Worm (Caenorhabditis elegans) whole organism, L4 larva: Measurements from ENCODE around the gene cyp-13A2.

Experiments
- D1046.2 ChIP-seq: fragments of 200-800 bp; sonication (Bioruptor generic); IDR thresholded peaks from 2 replicates; pipeline ENCODE4 v1.3.6; 2022; ENCODE audit warnings: missing genetic modification characterization, missing compliant biosample characterization
- F37D6.2 ChIP-seq: sonication (generic microtip); optimal IDR thresholded peaks from 2 replicates; lab custom pipeline; 2016; ENCODE audit warnings: mild to moderate bottlenecking, missing genetic modification characterization, missing compliant biosample characterization
- F44E2.7 ChIP-seq: fragments of 200-800 bp; sonication (Bioruptor generic); IDR thresholded peaks from 2 replicates; pipeline ENCODE4 v2.1.2; 2022; ENCODE audit warnings: missing genetic modification characterization, missing compliant biosample characterization
- R02D3.7 ChIP-seq: fragments of 150-350 bp; sonication (generic microtip); optimal IDR thresholded peaks from 3 replicates; lab custom pipeline; 2014; ENCODE audit warnings: missing biosample characterization, missing genetic modification characterization
- T26A8.4 ChIP-seq: fragments of 200-800 bp; sonication (Bioruptor generic); IDR thresholded peaks from 2 replicates; pipeline ENCODE4 v1.3.6; 2022; ENCODE audit warnings: missing genetic modification characterization, missing compliant biosample characterization
- ZK546.5 ChIP-seq, 2 experiments: sonication (generic microtip); optimal IDR thresholded peaks; 2 replicates each; lab custom pipeline; 2017; ENCODE audit warnings: missing biosample characterization in 2 of 2, missing genetic modification characterization in 2 of 2
- ama-1 ChIP-seq: fragments of 150-350 bp; optimal IDR thresholded peaks from 2 replicates; lab custom pipeline; 2014; ENCODE audit warnings: inconsistent platforms, mixed read lengths
- ceh-20 ChIP-seq: fragments of 200-800 bp; sonication (Bioruptor generic); IDR thresholded peaks from 2 replicates; pipeline ENCODE4 v1.3.6; 2022; ENCODE audit warnings: missing genetic modification reagents, missing genetic modification characterization, missing compliant biosample characterization
- ceh-62 ChIP-seq: sonication (generic microtip); optimal IDR thresholded peaks from 2 replicates; lab custom pipeline; 2017; ENCODE audit warnings: missing biosample characterization, missing genetic modification characterization
- cey-2 ChIP-seq: sonication (generic microtip); optimal IDR thresholded peaks from 3 replicates; lab custom pipeline; 2017; ENCODE audit warnings: missing genetic modification characterization, mild to moderate bottlenecking, missing compliant biosample characterization, antibody characterized with exemption, borderline replicate concordance; ENCODE audit not compliant: insufficient read depth
- daf-16 ChIP-seq, 3 experiments: sonication (generic microtip); optimal IDR thresholded peaks; 2 replicates each; lab custom pipeline; 2016 to 2017; ENCODE audit warnings: missing genetic modification characterization in 3 of 3, missing genetic modification reagents in 3 of 3, mild to moderate bottlenecking in 2 of 3, missing compliant biosample characterization in 2 of 3, missing biosample characterization in 1 of 3, moderate library complexity in 1 of 3
- dmd-6 ChIP-seq: fragments of 200-800 bp; sonication (Bioruptor generic); IDR thresholded peaks from 2 replicates; pipeline ENCODE4 v1.3.6; 2022; ENCODE audit warnings: missing genetic modification reagents, missing genetic modification characterization, missing compliant biosample characterization
- dmd-8 ChIP-seq: fragments of 200-800 bp; sonication (Bioruptor generic); IDR thresholded peaks from 2 replicates; pipeline ENCODE4 v1.3.6; 2022; ENCODE audit warnings: missing genetic modification characterization, missing compliant biosample characterization
- dpl-1 ChIP-seq: fragments of 150-350 bp; optimal IDR thresholded peaks from 2 replicates; lab custom pipeline; 2014; ENCODE audit warnings: missing biosample characterization, missing genetic modification reagents, missing genetic modification characterization
- fkh-10 ChIP-seq: fragments of 150-350 bp; optimal IDR thresholded peaks from 2 replicates; lab custom pipeline; 2014; ENCODE audit warnings: missing biosample characterization, missing genetic modification reagents, missing genetic modification characterization
- hif-1 ChIP-seq, 2 experiments: sonication (generic microtip); optimal IDR thresholded peaks; 2 replicates each; lab custom pipeline; 2016 to 2017; ENCODE audit warnings: missing compliant biosample characterization in 2 of 2, missing genetic modification characterization in 2 of 2, missing genetic modification reagents in 2 of 2, missing genotype in 2 of 2, mild to moderate bottlenecking in 1 of 2
- hlh-11 ChIP-seq: fragments of 200-800 bp; sonication (Bioruptor generic); optimal IDR thresholded peaks from 2 replicates; lab custom pipeline; 2018; ENCODE audit warnings: mild to moderate bottlenecking, missing genetic modification characterization, missing compliant biosample characterization
- hlh-30 ChIP-seq: sonication (generic microtip); optimal IDR thresholded peaks from 2 replicates; lab custom pipeline; 2017; ENCODE audit warnings: antibody characterized with exemption, mild to moderate bottlenecking, missing genetic modification characterization, missing compliant biosample characterization; ENCODE audit not compliant: insufficient read depth
- hmg-1.1 ChIP-seq: fragments of 200-800 bp; sonication (Bioruptor generic); IDR thresholded peaks from 2 replicates; pipeline ENCODE4 v1.3.6; 2022; ENCODE audit warnings: missing genetic modification reagents, missing genetic modification characterization, missing compliant biosample characterization
- jun-1 ChIP-seq: fragments of 150-350 bp; optimal IDR thresholded peaks from 2 replicates; lab custom pipeline; 2014; ENCODE audit warnings: missing biosample characterization, missing genetic modification reagents, missing genetic modification characterization
- lin-1 ChIP-seq: fragments of 200-800 bp; sonication (Bioruptor generic); IDR thresholded peaks from 2 replicates; pipeline ENCODE4 v1.3.6; 2022; ENCODE audit warnings: missing genetic modification reagents, missing genetic modification characterization, missing compliant biosample characterization
- lin-13 ChIP-seq: fragments of 150-350 bp; optimal IDR thresholded peaks from 2 replicates; lab custom pipeline; 2014; ENCODE audit warnings: missing biosample characterization, missing genetic modification reagents, missing genetic modification characterization
- lin-38 ChIP-seq: fragments of 200-800 bp; sonication (Bioruptor generic); IDR thresholded peaks from 2 replicates; pipeline ENCODE4 v1.3.6; 2022; ENCODE audit warnings: missing genetic modification reagents, missing genetic modification characterization, missing compliant biosample characterization
- lsy-2 ChIP-seq, 2 experiments: fragments of 150-350 bp in 1 of 2; sonication (generic microtip) in 1 of 2; optimal IDR thresholded peaks; 2 replicates each; lab custom pipeline; 2014 to 2017; ENCODE audit warnings: missing biosample characterization in 2 of 2, missing genetic modification characterization in 2 of 2
- madf-9 ChIP-seq: fragments of 200-800 bp; sonication (Bioruptor generic); conservative IDR thresholded peaks from 2 replicates; pipeline ENCODE4 v1.3.6; 2022; ENCODE audit warnings: missing genetic modification reagents, missing genetic modification characterization, missing compliant biosample characterization
- mep-1 ChIP-seq: fragments of 150-350 bp; sonication (generic microtip); optimal IDR thresholded peaks from 3 replicates; lab custom pipeline; 2014; ENCODE audit warnings: missing biosample characterization, missing genetic modification characterization
- mes-2 ChIP-seq: sonication (generic microtip); optimal IDR thresholded peaks from 2 replicates; lab custom pipeline; 2016; ENCODE audit warnings: missing genotype, mild to moderate bottlenecking, missing genetic modification characterization, missing compliant biosample characterization; ENCODE audit not compliant: poor library complexity, severe bottlenecking
- mxl-3 ChIP-seq: fragments of 200-800 bp; sonication (Bioruptor generic); optimal IDR thresholded peaks from 2 replicates; lab custom pipeline; 2018; ENCODE audit warnings: mild to moderate bottlenecking, missing genetic modification characterization, missing compliant biosample characterization
- nhr-25 ChIP-seq: sonication (generic microtip); optimal IDR thresholded peaks from 2 replicates; lab custom pipeline; 2017; ENCODE audit warnings: missing genetic modification characterization, mild to moderate bottlenecking, missing compliant biosample characterization, antibody characterized with exemption, moderate library complexity, borderline replicate concordance; ENCODE audit not compliant: insufficient read depth
- nhr-28 ChIP-seq: fragments of 150-350 bp; optimal IDR thresholded peaks from 2 replicates; lab custom pipeline; 2014; ENCODE audit warnings: missing biosample characterization, missing genetic modification characterization
- nhr-6 ChIP-seq: fragments of 150-350 bp; optimal IDR thresholded peaks from 2 replicates; lab custom pipeline; 2014; ENCODE audit warnings: missing biosample characterization, missing genetic modification characterization
- nhr-77 ChIP-seq: fragments of 150-350 bp; optimal IDR thresholded peaks from 2 replicates; lab custom pipeline; 2014; ENCODE audit warnings: missing biosample characterization, missing genetic modification characterization
- pha-4 ChIP-seq, 2 experiments: fragments of 150-350 bp in 1 of 2; fragments of 200-800 bp in 1 of 2; sonication (Bioruptor generic) in 1 of 2; IDR thresholded peaks in 1 of 2; optimal IDR thresholded peaks in 1 of 2; 2 replicates each; pipeline versions ENCODE4 v1.3.6 to Lab custom; 2014 to 2022; ENCODE audit warnings: missing genetic modification characterization in 2 of 2, missing genetic modification reagents in 2 of 2, missing biosample characterization in 1 of 2, missing compliant biosample characterization in 1 of 2
- php-3 ChIP-seq: fragments of 200-800 bp; sonication (Bioruptor generic); IDR thresholded peaks from 2 replicates; pipeline ENCODE4 v1.3.6; 2022; ENCODE audit warnings: missing genetic modification reagents, missing genetic modification characterization, missing compliant biosample characterization
- rbr-2 ChIP-seq: sonication (generic microtip); optimal IDR thresholded peaks from 2 replicates; lab custom pipeline; 2016; ENCODE audit warnings: missing genotype, missing genetic modification characterization, missing compliant biosample characterization
- saeg-2 ChIP-seq: fragments of 200-800 bp; sonication (Bioruptor generic); IDR thresholded peaks from 2 replicates; pipeline ENCODE4 v1.3.6; 2022; ENCODE audit warnings: missing genetic modification reagents, missing genetic modification characterization, missing compliant biosample characterization
- spr-1 ChIP-seq: sonication (generic microtip); optimal IDR thresholded peaks from 2 replicates; lab custom pipeline; 2016; ENCODE audit warnings: mild to moderate bottlenecking, missing genetic modification characterization, missing compliant biosample characterization
- tra-1 ChIP-seq: fragments of 200-800 bp; sonication (Bioruptor generic); IDR thresholded peaks from 2 replicates; pipeline ENCODE4 v1.3.6; 2022; ENCODE audit warnings: missing genetic modification reagents, missing genetic modification characterization, missing compliant biosample characterization
- unc-130 ChIP-seq: sonication (generic microtip); optimal IDR thresholded peaks from 2 replicates; lab custom pipeline; 2016; ENCODE audit warnings: missing genetic modification reagents, missing genetic modification characterization, missing compliant biosample characterization
- unc-62 ChIP-seq, 3 experiments: fragments of 150-350 bp in 1 of 3; sonication (generic microtip); optimal IDR thresholded peaks in 2 of 3; peaks in 1 of 3; 1 replicate in 1 of 3; 2 replicates in 2 of 3; lab custom pipeline; 2014 to 2017; ENCODE audit warnings: missing biosample characterization in 3 of 3, missing genetic modification characterization in 3 of 3, missing genetic modification reagents in 3 of 3, missing genotype in 1 of 3
- zfp-2 ChIP-seq: sonication (generic microtip); optimal IDR thresholded peaks from 2 replicates; lab custom pipeline; 2016; ENCODE audit warnings: mild to moderate bottlenecking, missing genetic modification characterization, missing compliant biosample characterization
- zfp-3 ChIP-seq: fragments of 200-800 bp; sonication (Bioruptor generic); conservative IDR thresholded peaks from 2 replicates; pipeline ENCODE4 v1.3.6; 2022; ENCODE audit warnings: missing genetic modification reagents, missing genetic modification characterization, missing compliant biosample characterization
- zip-11 ChIP-seq: fragments of 200-800 bp; sonication (Bioruptor generic); IDR thresholded peaks from 2 replicates; pipeline ENCODE4 v1.3.6; 2022; ENCODE audit warnings: missing genetic modification characterization, missing compliant biosample characterization
- zip-2 ChIP-seq: fragments of 150-350 bp; optimal IDR thresholded peaks from 2 replicates; lab custom pipeline; 2014; ENCODE audit warnings: missing biosample characterization, missing genetic modification characterization
- ztf-11 ChIP-seq: fragments of 150-350 bp; optimal IDR thresholded peaks from 2 replicates; lab custom pipeline; 2014; ENCODE audit warnings: missing biosample characterization, missing genetic modification characterization
- ztf-7 ChIP-seq: fragments of 150-350 bp; optimal IDR thresholded peaks from 2 replicates; lab custom pipeline; 2014; ENCODE audit warnings: missing biosample characterization, missing genetic modification characterization

The cyp-13A2 gene

ce11 chrII:9752278-9752677 lies 35.2 kb downstream of the cyp-13A2 start (continued):
- no peak for TF ChIP-seq spr-1 (tag; lab: Kevin White, UChicago)
- TF ChIP-seq dpl-1 = no peak
- no peak for TF ChIP-seq R02D3.7
- no peak for TF ChIP-seq nhr-6 (tag; lab: Kevin White, UChicago)
- no peak for TF ChIP-seq madf-9 (GFP tag; lab: Robert Waterston, UW)
- no peak for TF ChIP-seq zfp-2 (tag; lab: Kevin White, UChicago)

ce11 chrII:9746069-9746468 lies 41.4 kb downstream of the cyp-13A2 start, which contains the start of the genes Y53C12B.1 and nos-3:
Gene Y53C12B.1, minus strand, starts transcription at chrII:9746078.
Gene nos-3, plus strand, starts transcription at chrII:9746316.
- no peak for TF ChIP-seq mxl-3
- peak; percentile 20 for TF ChIP-seq ztf-7 (tag; lab: Kevin White, UChicago)
- peak; percentile 54 for TF ChIP-seq lin-38 (GFP tag; lab: Robert Waterston, UW)
- peak; percentile 92 for TF ChIP-seq mes-2 (tag; lab: Kevin White, UChicago)
- no peak for TF ChIP-seq F44E2.7 (GFP tag; lab: Robert Waterston, UW)
- TF ChIP-seq unc-62 (GFP tag; optimal IDR thresholded peaks at IDR 0.05 in 1 of 2; lab: Kevin White, UChicago) = peak in 1 of 2 experiments; percentile 88
- TF ChIP-seq unc-62 (tag; optimal IDR thresholded peaks at IDR 0.05; lab: Kevin White, UChicago) = no peak
- TF ChIP-seq php-3 (GFP tag; lab: Robert Waterston, UW) = 0 out of 2 replicates have a peak, but pooled peaks have one; percentile 16
- TF ChIP-seq dmd-8 (GFP tag; lab: Robert Waterston, UW) = no peak
- TF ChIP-seq D1046.2 = peak; percentile 97
- no peak for TF ChIP-seq zfp-3
- TF ChIP-seq hlh-11 = peak; percentile 62
- TF ChIP-seq ceh-62 (tag; lab: Kevin White, UChicago) = no peak
- peak; percentile 41 for TF ChIP-seq dmd-6 (GFP tag; lab: Robert Waterston, UW)
- TF ChIP-seq nhr-6 (tag; lab: Kevin White, UChicago) = peak; percentile 68
- peak; percentile 45 for TF ChIP-seq rbr-2 (tag; lab: Kevin White, UChicago)
- peak; percentile 5 for TF ChIP-seq unc-130 (GFP tag; lab: Kevin White, UChicago)
- TF ChIP-seq F37D6.2 = no peak
- no peak for TF ChIP-seq zip-2 (tag; lab: Kevin White, UChicago)
- peak; percentile 12; the same call in 1 of the 2 replicates for TF ChIP-seq T26A8.4 (GFP tag; lab: Robert Waterston, UW)
- no peak for TF ChIP-seq jun-1 (tag; lab: Kevin White, UChicago)
- peak; percentile 80 for TF ChIP-seq mep-1
- peak; percentile 88 for TF ChIP-seq R02D3.7
- TF ChIP-seq daf-16 (GFP tag; optimal IDR thresholded peaks at IDR 0.05; lab: Kevin White, UChicago) = no peak
- peak; percentile 51 for TF ChIP-seq daf-16 (tag; optimal IDR thresholded peaks at IDR 0.05; lab: Kevin White, UChicago)
- TF ChIP-seq hmg-1.1 = peak; percentile 56
- no peak for TF ChIP-seq zip-11 (GFP tag; lab: Robert Waterston, UW)
- TF ChIP-seq ZK546.5 (tag; optimal IDR thresholded peaks at IDR 0.05; lab: Kevin White, UChicago) = no peak
- no peak for TF ChIP-seq lin-1 (GFP tag; lab: Robert Waterston, UW)
- TF ChIP-seq dpl-1 = peak; percentile 80
- no peak for TF ChIP-seq pha-4 (GFP tag; IDR thresholded peaks at IDR 0.05; lab: Robert Waterston, UW)
- peak; percentile 79 for TF ChIP-seq pha-4 (tag; optimal IDR thresholded peaks at IDR 0.05; lab: Kevin White, UChicago)
- TF ChIP-seq fkh-10 (GFP tag; lab: Kevin White, UChicago) = peak; percentile 24
- peak; percentile 85 for TF ChIP-seq nhr-25 (tag; lab: Kevin White, UChicago)
- TF ChIP-seq nhr-28 (tag; lab: Kevin White, UChicago) = peak; percentile 55
- TF ChIP-seq nhr-77 = peak; percentile 59
- 0 out of 2 replicates have a peak, but pooled peaks have one; percentile 13 for TF ChIP-seq ceh-20
- TF ChIP-seq hif-1 (tag; optimal IDR thresholded peaks at IDR 0.05; lab: Kevin White, UChicago) = peak in 1 of 2 experiments; percentile 45
- TF ChIP-seq ztf-11 (tag; lab: Kevin White, UChicago) = no peak
- TF ChIP-seq tra-1 (GFP tag; lab: Robert Waterston, UW) = 0 out of 2 replicates have a peak, but pooled peaks have one; percentile 34
- peak; percentile 95 to 99 for TF ChIP-seq lsy-2 (tag; optimal IDR thresholded peaks at IDR 0.05; lab: Kevin White, UChicago)
- TF ChIP-seq hlh-30 (tag; lab: Kevin White, UChicago) = peak; percentile 76
- TF ChIP-seq cey-2 (tag; lab: Kevin White, UChicago) = no peak
- TF ChIP-seq ama-1 (lab: Kevin White, UChicago) = peak; percentile 54
- TF ChIP-seq lin-13 (GFP tag; lab: Kevin White, UChicago) = peak; percentile 59
- no peak for TF ChIP-seq saeg-2 (GFP tag; lab: Robert Waterston, UW)
